Worm (Caenorhabditis elegans) whole organism, L1 larva: ENCODE results near the gene Y43F8B.11.

Experiments
- ceh-63 ChIP-seq: fragments of 200-800 bp; sonication (Bioruptor generic); optimal IDR thresholded peaks from 2 replicates; lab custom pipeline; 2018; ENCODE audit warnings: mild to moderate bottlenecking, missing genetic modification characterization, missing compliant biosample characterization
- grh-1 ChIP-seq: fragments of 200-800 bp; sonication (Bioruptor generic); IDR thresholded peaks from 2 replicates; pipeline ENCODE4 v1.3.6; 2022; ENCODE audit warnings: missing genetic modification reagents, missing genetic modification characterization, missing compliant biosample characterization
- nhr-11 ChIP-seq: fragments of 150-350 bp; optimal IDR thresholded peaks from 2 replicates; lab custom pipeline; 2014; ENCODE audit warnings: missing biosample characterization, missing genetic modification characterization
- nhr-12 ChIP-seq: sonication (generic microtip); optimal IDR thresholded peaks from 2 replicates; lab custom pipeline; 2017; ENCODE audit warnings: missing biosample characterization, missing genetic modification characterization
- nhr-47 ChIP-seq: sonication (generic microtip); optimal IDR thresholded peaks from 2 replicates; lab custom pipeline; 2016; ENCODE audit warnings: mild to moderate bottlenecking, missing genetic modification characterization, moderate library complexity, missing compliant biosample characterization
- nhr-84 ChIP-seq: sonication (generic microtip); optimal IDR thresholded peaks from 2 replicates; lab custom pipeline; 2017; ENCODE audit warnings: missing biosample characterization, missing genetic modification characterization
- tbx-2 ChIP-seq: sonication (generic microtip); optimal IDR thresholded peaks from 2 replicates; lab custom pipeline; 2016; ENCODE audit warnings: missing genetic modification characterization, missing compliant biosample characterization

ce11 chrV:19421131-19421530 lies 49.4 kb upstream of the Y43F8B.11 start, which contains the start of gene C25F9.2:
- TF ChIP-seq nhr-12 (no peak), nhr-84 (tag; lab: Kevin White, UChicago) (no peak), nhr-11 (no peak), nhr-47 (tag; lab: Kevin White, UChicago) (no peak), tbx-2 (no peak), grh-1 (GFP tag; lab: Robert Waterston, UW) (no peak), ceh-63 (GFP tag; lab: Kevin White, UChicago) (no peak)
